Worm (Caenorhabditis elegans) whole organism, midembryonic: ENCODE results near the gene Y39B6A.41.

ENCODE experiments used
- T22C8.4 ChIP-seq: fragments of 200-800 bp; sonication (Bioruptor generic); IDR thresholded peaks from 2 replicates; pipeline ENCODE4 v1.3.6; 2022; ENCODE audit warnings: missing genetic modification characterization, missing compliant biosample characterization
- cog-1 ChIP-seq: sonication (generic microtip); optimal IDR thresholded peaks from 2 replicates; lab custom pipeline; 2016; ENCODE audit warnings: missing genetic modification characterization, missing compliant biosample characterization
- flt-1 ChIP-seq: fragments of 200-800 bp; sonication (Bioruptor generic); IDR thresholded peaks from 2 replicates; pipeline ENCODE4 v1.3.6; 2022; ENCODE audit warnings: missing genetic modification characterization, missing compliant biosample characterization
- klf-2 ChIP-seq: fragments of 200-800 bp; sonication (Bioruptor generic); conservative IDR thresholded peaks from 2 replicates; pipeline ENCODE4 v1.3.6; 2022; ENCODE audit warnings: missing genetic modification reagents, missing genetic modification characterization, missing compliant biosample characterization
- med-1 ChIP-seq: sonication (generic microtip); optimal IDR thresholded peaks from 2 replicates; lab custom pipeline; 2017; ENCODE audit warnings: missing genetic modification characterization, mild to moderate bottlenecking, missing compliant biosample characterization, antibody characterized with exemption, missing genetic modification reagents; ENCODE audit not compliant: insufficient read depth
- ref-1 ChIP-seq: fragments of 200-800 bp; sonication (Bioruptor generic); conservative IDR thresholded peaks from 2 replicates; pipeline ENCODE4 v1.3.6; 2022; ENCODE audit warnings: missing genetic modification reagents, missing genetic modification characterization, missing compliant biosample characterization
- tab-1 ChIP-seq: fragments of 200-800 bp; sonication (Bioruptor generic); IDR thresholded peaks from 2 replicates; pipeline ENCODE4 v1.3.6; 2022; ENCODE audit warnings: missing genetic modification characterization, missing compliant biosample characterization
- ztf-23 ChIP-seq: fragments of 200-800 bp; sonication (Bioruptor generic); IDR thresholded peaks from 2 replicates; pipeline ENCODE4 v1.3.6; 2022; ENCODE audit warnings: missing genetic modification reagents, missing genetic modification characterization, missing compliant biosample characterization
- ztf-29 ChIP-seq: fragments of 200-800 bp; sonication (Bioruptor generic); IDR thresholded peaks from 2 replicates; pipeline ENCODE4 v1.3.6; 2022; ENCODE audit warnings: missing genetic modification reagents, missing genetic modification characterization, missing compliant biosample characterization

The Y39B6A.41 gene

ce11 chrV:18937578-18937977 lies 40.2 kb downstream of the Y39B6A.41 start:
- TF ChIP-seq med-1 (GFP tag; lab: Kevin White, UChicago): no peak
- no peak for TF ChIP-seq T22C8.4
- TF ChIP-seq ztf-23 (GFP tag; lab: Robert Waterston, UW): no peak
- no peak for TF ChIP-seq ztf-29 (GFP tag; lab: Robert Waterston, UW)
- TF ChIP-seq cog-1: no peak
- no peak for TF ChIP-seq ref-1 (GFP tag; lab: Robert Waterston, UW)
- TF ChIP-seq flt-1 (GFP tag; lab: Robert Waterston, UW): no peak
- TF ChIP-seq klf-2 (GFP tag; lab: Robert Waterston, UW): no peak

DNA sequence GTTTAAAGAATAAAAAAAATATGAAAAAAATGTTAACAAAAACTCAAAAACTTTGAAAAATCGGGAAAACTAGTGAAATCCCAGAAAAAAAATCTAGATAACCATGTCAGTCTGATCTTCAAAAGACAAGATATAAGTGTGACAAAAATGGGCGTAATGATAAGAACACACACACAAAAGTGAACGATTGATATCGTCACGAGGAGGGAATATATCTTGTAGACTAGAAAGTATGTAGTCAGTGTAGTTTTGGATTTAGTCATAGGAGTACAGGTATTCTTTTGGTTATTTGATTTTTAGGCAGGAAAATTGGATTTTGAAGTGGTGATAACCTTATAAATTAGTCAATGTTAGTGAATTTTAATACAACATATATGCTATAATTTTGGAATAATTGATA lies 43.2 kb downstream of the Y39B6A.41 start:
- TF ChIP-seq ztf-23 (GFP tag; lab: Robert Waterston, UW) (no peak), klf-2 (GFP tag; lab: Robert Waterston, UW) (no peak), T22C8.4 (no peak)

ce11 chrV:18931279-18931678 lies 46.5 kb downstream of the Y39B6A.41 start, which contains the start of gene ptr-22:
TSS of gene ptr-22 (minus strand) at chrV:18931379.
- TF ChIP-seq cog-1 (no peak), ztf-23 (GFP tag; lab: Robert Waterston, UW) (no peak), T22C8.4 (no peak), med-1 (GFP tag; lab: Kevin White, UChicago) (no peak), ref-1 (GFP tag; lab: Robert Waterston, UW) (no peak), flt-1 (GFP tag; lab: Robert Waterston, UW) (no peak), tab-1 (GFP tag; lab: Robert Waterston, UW) (no peak), ztf-29 (GFP tag; lab: Robert Waterston, UW) (no peak), klf-2 (GFP tag; lab: Robert Waterston, UW) (no peak)

DNA sequence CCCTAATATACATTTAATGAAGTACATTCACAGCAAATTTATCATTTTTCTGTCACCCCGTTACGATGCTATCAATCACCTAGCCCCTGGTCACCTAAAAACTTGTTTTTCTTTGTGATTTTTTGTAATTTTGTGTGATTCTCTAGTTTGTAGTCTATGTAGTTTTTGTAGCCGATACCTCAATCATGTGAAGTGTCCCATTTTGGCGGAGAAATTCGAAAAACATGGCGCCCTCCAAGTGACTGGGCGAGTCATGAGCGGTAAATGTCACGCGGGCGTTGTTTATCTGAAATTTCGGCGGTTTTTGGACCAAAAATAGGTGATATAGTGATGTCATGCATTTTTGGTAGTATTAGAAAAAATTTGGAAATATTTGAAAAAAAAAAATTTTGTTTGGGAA lies 47.0 kb downstream of the Y39B6A.41 start:
- TF ChIP-seq ref-1 (GFP tag; lab: Robert Waterston, UW) (no peak), tab-1 (GFP tag; lab: Robert Waterston, UW) (no peak), ztf-29 (GFP tag; lab: Robert Waterston, UW) (no peak), T22C8.4 (no peak), flt-1 (GFP tag; lab: Robert Waterston, UW) (no peak), ztf-23 (GFP tag; lab: Robert Waterston, UW) (no peak), klf-2 (GFP tag; lab: Robert Waterston, UW) (no peak), cog-1 (no peak), med-1 (GFP tag; lab: Kevin White, UChicago) (no peak)
